Worm (Caenorhabditis elegans): ENCODE data around the gene T20G5.8.

- TF ChIP-seq nhr-237 (tag; optimal IDR thresholded peaks at IDR 0.05) (no peak), nhr-76 (tag; optimal IDR thresholded peaks at IDR 0.05) (no peak), pha-4 (tag; optimal IDR thresholded peaks at IDR 0.05) (no peak), unc-120 (tag; optimal IDR thresholded peaks at IDR 0.05; ENCODE audit: poor library complexity, severe bottlenecking) (no peak), blmp-1 (tag; optimal IDR thresholded peaks at IDR 0.05) (no peak), unc-39 (tag; optimal IDR thresholded peaks at IDR 0.05) (no peak), ztf-11 (tag; optimal IDR thresholded peaks at IDR 0.05) (no peak), lsy-2 (tag; optimal IDR thresholded peaks at IDR 0.05) (no peak), mep-1 (tag; optimal IDR thresholded peaks at IDR 0.05) (no peak), mab-5 (tag; optimal IDR thresholded peaks at IDR 0.05) (no peak), ces-1 (GFP tag; optimal IDR thresholded peaks at IDR 0.05) (no peak), unc-62 (GFP tag; optimal IDR thresholded peaks at IDR 0.05) (no peak), nhr-12 (tag; optimal IDR thresholded peaks at IDR 0.05) (no peak), snpc-4 (tag; optimal IDR thresholded peaks at IDR 0.05) (no peak)
These were observed 48.4 kb upstream of the T20G5.8 start for ce11 chrIII:10150710-10151109.

All from whole organism, mixed stage, embryonic.